Worm (Caenorhabditis elegans) whole organism, L2 larva: ENCODE measurements around the gene coa-4.

Source experiments
- F13H6.1 ChIP-seq: sonication (generic microtip); optimal IDR thresholded peaks from 2 replicates; lab custom pipeline; 2016; ENCODE audit warnings: missing genetic modification characterization, missing compliant biosample characterization
- R02D3.7 ChIP-seq: fragments of 150-350 bp; optimal IDR thresholded peaks from 2 replicates; lab custom pipeline; 2014; ENCODE audit warnings: missing biosample characterization, missing genetic modification characterization
- Y55F3AM.14 ChIP-seq: fragments of 200-800 bp; sonication (Bioruptor generic); optimal IDR thresholded peaks from 2 replicates; lab custom pipeline; 2018; ENCODE audit warnings: mild to moderate bottlenecking, missing genetic modification characterization, missing compliant biosample characterization
- alr-1 ChIP-seq: fragments of 150-350 bp; optimal IDR thresholded peaks from 2 replicates; lab custom pipeline; 2014; ENCODE audit warnings: missing biosample characterization, missing genetic modification characterization
- ama-1 ChIP-seq: fragments of 150-350 bp; optimal IDR thresholded peaks from 2 replicates; lab custom pipeline; 2018; ENCODE audit warnings: inconsistent platforms
- blmp-1 ChIP-seq: sonication (generic microtip); optimal IDR thresholded peaks from 2 replicates; lab custom pipeline; 2017; ENCODE audit warnings: missing genetic modification characterization, mild to moderate bottlenecking, missing compliant biosample characterization, antibody characterized with exemption, moderate library complexity; ENCODE audit not compliant: insufficient read depth
- ceh-82 ChIP-seq: fragments of 150-350 bp; optimal IDR thresholded peaks from 2 replicates; lab custom pipeline; 2014; ENCODE audit warnings: missing biosample characterization, missing genetic modification characterization
- crh-2 ChIP-seq: sonication (generic microtip); optimal IDR thresholded peaks from 2 replicates; lab custom pipeline; 2017; ENCODE audit warnings: missing biosample characterization, missing genetic modification characterization
- dmd-4 ChIP-seq: sonication (generic microtip); optimal IDR thresholded peaks from 2 replicates; lab custom pipeline; 2017; ENCODE audit warnings: missing biosample characterization, missing genetic modification characterization
- egl-27 ChIP-seq: sonication (generic microtip); optimal IDR thresholded peaks from 3 replicates; lab custom pipeline; 2017; ENCODE audit warnings: missing biosample characterization, missing genetic modification reagents, missing genetic modification characterization
- gmeb-1 ChIP-seq: fragments of 150-350 bp; optimal IDR thresholded peaks from 2 replicates; lab custom pipeline; 2014; ENCODE audit warnings: missing biosample characterization, missing genetic modification characterization
- lin-11 ChIP-seq: fragments of 150-350 bp; sonication (generic microtip); optimal IDR thresholded peaks from 2 replicates; lab custom pipeline; 2014; ENCODE audit warnings: missing biosample characterization, missing genetic modification characterization, inconsistent platforms, mixed read lengths
- lin-13 ChIP-seq: fragments of 150-350 bp; optimal IDR thresholded peaks from 2 replicates; lab custom pipeline; 2014; ENCODE audit warnings: missing biosample characterization, missing genetic modification reagents, missing genetic modification characterization
- lin-39 ChIP-seq: fragments of 150-350 bp; optimal IDR thresholded peaks from 2 replicates; lab custom pipeline; 2014; ENCODE audit warnings: missing biosample characterization, missing genetic modification reagents, missing genetic modification characterization
- lsy-2 ChIP-seq, 2 experiments: fragments of 150-350 bp in 1 of 2; sonication (generic microtip) in 1 of 2; optimal IDR thresholded peaks; 2 replicates each; lab custom pipeline; 2014 to 2017; ENCODE audit warnings: missing biosample characterization in 2 of 2, missing genetic modification characterization in 2 of 2
- mab-5 ChIP-seq: fragments of 150-350 bp; optimal IDR thresholded peaks from 2 replicates; lab custom pipeline; 2014; ENCODE audit warnings: missing biosample characterization, missing genetic modification characterization
- mbf-1 ChIP-seq: sonication (generic microtip); optimal IDR thresholded peaks from 2 replicates; lab custom pipeline; 2017; ENCODE audit warnings: missing biosample characterization, missing genetic modification characterization
- nhr-10 ChIP-seq: sonication (generic microtip); optimal IDR thresholded peaks from 2 replicates; lab custom pipeline; 2017; ENCODE audit warnings: missing biosample characterization, missing genetic modification characterization
- nhr-11 ChIP-seq: fragments of 150-350 bp; optimal IDR thresholded peaks from 2 replicates; lab custom pipeline; 2014; ENCODE audit warnings: missing biosample characterization, missing genetic modification characterization
- nhr-12 ChIP-seq: fragments of 150-350 bp; optimal IDR thresholded peaks from 2 replicates; lab custom pipeline; 2014; ENCODE audit warnings: missing biosample characterization, missing genetic modification characterization
- nhr-237 ChIP-seq: fragments of 150-350 bp; optimal IDR thresholded peaks from 2 replicates; lab custom pipeline; 2014; ENCODE audit warnings: missing biosample characterization, missing genetic modification characterization
- nhr-25 ChIP-seq: fragments of 150-350 bp; sonication (generic microtip); optimal IDR thresholded peaks from 3 replicates; lab custom pipeline; 2014; ENCODE audit warnings: missing biosample characterization, missing genetic modification characterization
- peb-1 ChIP-seq: fragments of 150-350 bp; optimal IDR thresholded peaks from 2 replicates; lab custom pipeline; 2014; ENCODE audit warnings: missing biosample characterization, missing genetic modification characterization
- skn-1 ChIP-seq: sonication (generic microtip); optimal IDR thresholded peaks from 2 replicates; lab custom pipeline; 2017; ENCODE audit warnings: missing biosample characterization, missing genetic modification characterization
- sma-3 ChIP-seq: sonication (generic microtip); optimal IDR thresholded peaks from 2 replicates; lab custom pipeline; 2016; ENCODE audit warnings: missing genetic modification reagents, missing genetic modification characterization, missing compliant biosample characterization
- sma-9 ChIP-seq, 2 experiments: fragments of 150-350 bp in 1 of 2; sonication (generic microtip) in 1 of 2; optimal IDR thresholded peaks; 2 replicates each; lab custom pipeline; 2014 to 2016; ENCODE audit warnings: missing genetic modification characterization in 2 of 2, mild to moderate bottlenecking in 1 of 2, missing biosample characterization in 1 of 2, missing compliant biosample characterization in 1 of 2, missing genetic modification reagents in 1 of 2, moderate library complexity in 1 of 2
- snpc-4 ChIP-seq: fragments of 150-350 bp; optimal IDR thresholded peaks from 2 replicates; lab custom pipeline; 2014; ENCODE audit warnings: missing biosample characterization, missing genetic modification characterization
- unc-39 ChIP-seq: fragments of 150-350 bp; optimal IDR thresholded peaks from 2 replicates; lab custom pipeline; 2014; ENCODE audit warnings: missing biosample characterization, missing genetic modification characterization
- unc-55 ChIP-seq: fragments of 150-350 bp; sonication (generic microtip); optimal IDR thresholded peaks from 3 replicates; lab custom pipeline; 2014; ENCODE audit warnings: missing biosample characterization, missing genetic modification reagents, missing genetic modification characterization
- unc-62 ChIP-seq: fragments of 150-350 bp; optimal IDR thresholded peaks from 2 replicates; lab custom pipeline; 2014; ENCODE audit warnings: missing biosample characterization, missing genetic modification reagents, missing genetic modification characterization
- ztf-11 ChIP-seq: sonication (generic microtip); optimal IDR thresholded peaks from 2 replicates; lab custom pipeline; 2017; ENCODE audit warnings: missing biosample characterization, missing genetic modification characterization
- ztf-4 ChIP-seq: fragments of 150-350 bp; optimal IDR thresholded peaks from 2 replicates; lab custom pipeline; 2014; ENCODE audit warnings: missing biosample characterization, missing genetic modification characterization

coa-4 gene

ce11 chrIV:9330755-9331154 is 4.6 kb downstream of the coa-4 start, which contains the start of gene nspg-7.1:
TSS of gene nspg-7.1 (minus strand) at chrIV:9330855.
- no peak for TF ChIP-seq F13H6.1 (tag; lab: Kevin White, UChicago)
- no peak for TF ChIP-seq nhr-25 (tag; lab: Kevin White, UChicago)
- TF ChIP-seq ama-1 (lab: Kevin White, UChicago): no peak
- no peak for TF ChIP-seq mbf-1 (tag; lab: Kevin White, UChicago)
- no peak for TF ChIP-seq lsy-2 (tag; optimal IDR thresholded peaks at IDR 0.05; lab: Kevin White, UChicago)
- no peak for TF ChIP-seq gmeb-1 (tag; lab: Kevin White, UChicago)
- TF ChIP-seq egl-27: no peak
- TF ChIP-seq dmd-4 (tag; lab: Kevin White, UChicago): no peak
- no peak for TF ChIP-seq blmp-1 (tag; lab: Kevin White, UChicago)
- TF ChIP-seq lin-11 (tag; lab: Kevin White, UChicago): no peak
- no peak for TF ChIP-seq unc-39 (tag; lab: Kevin White, UChicago)
- no peak for TF ChIP-seq lin-39
- no peak for TF ChIP-seq unc-55 (GFP tag; lab: Kevin White, UChicago)
- TF ChIP-seq ceh-82 (tag; lab: Kevin White, UChicago): no peak
- TF ChIP-seq skn-1: no peak
- TF ChIP-seq sma-9 (GFP tag; optimal IDR thresholded peaks at IDR 0.05; lab: Kevin White, UChicago): no peak
- TF ChIP-seq sma-9 (tag; optimal IDR thresholded peaks at IDR 0.05; lab: Kevin White, UChicago): no peak
- TF ChIP-seq ztf-4 (tag; lab: Kevin White, UChicago): no peak
- no peak for TF ChIP-seq lin-13 (GFP tag; lab: Kevin White, UChicago)
- TF ChIP-seq sma-3: no peak
- TF ChIP-seq, all 48 proteins: peak for 0

ce11 chrIV:9327706-9328105 is 7.7 kb downstream of the coa-4 start, which contains the start of gene clec-183:
TSS of gene clec-183 (plus strand) at chrIV:9328006.
- no peak for TF ChIP-seq alr-1
- TF ChIP-seq ztf-4 (tag; lab: Kevin White, UChicago): no peak
- TF ChIP-seq nhr-12 (tag; lab: Kevin White, UChicago): no peak
- no peak for TF ChIP-seq dmd-4 (tag; lab: Kevin White, UChicago)
- TF ChIP-seq lsy-2 (tag; optimal IDR thresholded peaks at IDR 0.05; lab: Kevin White, UChicago): no peak
- TF ChIP-seq mab-5 (tag; lab: Kevin White, UChicago): no peak
- TF ChIP-seq snpc-4: no peak
- TF ChIP-seq Y55F3AM.14 (GFP tag; lab: Kevin White, UChicago): no peak
- TF ChIP-seq skn-1: no peak
- no peak for TF ChIP-seq unc-62 (GFP tag; lab: Kevin White, UChicago)
- no peak for TF ChIP-seq unc-55 (GFP tag; lab: Kevin White, UChicago)
- no peak for TF ChIP-seq nhr-10 (tag; lab: Kevin White, UChicago)
- no peak for TF ChIP-seq nhr-237 (tag; lab: Kevin White, UChicago)
- TF ChIP-seq nhr-11 (tag; lab: Kevin White, UChicago): no peak

ce11 chrIV:9323989-9324506 is 11.4 kb downstream of the coa-4 start, which contains the start of the genes nspg-11 and F49C12.15:
TSS of gene nspg-11 (minus strand) at chrIV:9324089.
TSS of gene F49C12.15 (plus strand) at chrIV:9324456.
- TF ChIP-seq peb-1 (tag; lab: Kevin White, UChicago) (no peak), lin-39 (no peak), unc-39 (tag; lab: Kevin White, UChicago) (no peak), alr-1 (no peak), lsy-2 (tag; optimal IDR thresholded peaks at IDR 0.05; lab: Kevin White, UChicago) (no peak), R02D3.7 (tag; lab: Kevin White, UChicago) (no peak), ztf-11 (no peak), ztf-4 (tag; lab: Kevin White, UChicago) (no peak), mbf-1 (tag; lab: Kevin White, UChicago) (no peak), dmd-4 (tag; lab: Kevin White, UChicago) (no peak), sma-3 (no peak)

ce11 chrIV:9322489-9322888 is 12.9 kb downstream of the coa-4 start:
- TF ChIP-seq ztf-11: no peak
- TF ChIP-seq mbf-1 (tag; lab: Kevin White, UChicago): no peak
- TF ChIP-seq sma-9 (GFP tag; optimal IDR thresholded peaks at IDR 0.05; lab: Kevin White, UChicago): peak; percentile 37
- no peak for TF ChIP-seq sma-9 (tag; optimal IDR thresholded peaks at IDR 0.05; lab: Kevin White, UChicago)
- peak; percentile 25 for TF ChIP-seq sma-3
- TF ChIP-seq ama-1 (lab: Kevin White, UChicago): peak; percentile 16
- TF ChIP-seq crh-2 (tag; lab: Kevin White, UChicago): peak; percentile 25
- TF ChIP-seq unc-62 (GFP tag; lab: Kevin White, UChicago): no peak
